Worm (Caenorhabditis elegans) whole organism, L1 larva: ENCODE measurements around the gene B0563.6.

Source experiments
- egl-13 ChIP-seq: sonication (generic microtip); optimal IDR thresholded peaks from 2 replicates; lab custom pipeline; 2016; ENCODE audit warnings: missing genotype, missing genetic modification reagents, missing genetic modification characterization, missing compliant biosample characterization
- elt-3 ChIP-seq, 6 experiments: fragments of 150-350 bp in 1 of 6; sonication (generic microtip); optimal IDR thresholded peaks; 2 replicates each; lab custom pipeline; 2017 to 2018; ENCODE audit warnings: missing biosample characterization in 6 of 6, missing genetic modification characterization in 6 of 6, inconsistent platforms in 1 of 6
- ets-5 ChIP-seq: fragments of 200-800 bp; sonication (Bioruptor generic); IDR thresholded peaks from 2 replicates; pipeline ENCODE4 v1.3.6; 2022; ENCODE audit warnings: missing genetic modification characterization, missing compliant biosample characterization
- fos-1 ChIP-seq: fragments of 150-350 bp; optimal IDR thresholded peaks from 2 replicates; lab custom pipeline; 2014; ENCODE audit warnings: missing biosample characterization, missing genetic modification characterization
- grh-1 ChIP-seq: fragments of 200-800 bp; sonication (Bioruptor generic); IDR thresholded peaks from 2 replicates; pipeline ENCODE4 v1.3.6; 2022; ENCODE audit warnings: missing genetic modification reagents, missing genetic modification characterization, missing compliant biosample characterization
- hlh-4 ChIP-seq: sonication (generic microtip); optimal IDR thresholded peaks from 2 replicates; lab custom pipeline; 2016; ENCODE audit warnings: mild to moderate bottlenecking, missing genetic modification characterization, missing compliant biosample characterization
- lin-13 ChIP-seq: fragments of 150-350 bp; optimal IDR thresholded peaks from 2 replicates; lab custom pipeline; 2014; ENCODE audit warnings: missing biosample characterization, missing genetic modification reagents, missing genetic modification characterization
- nhr-77 ChIP-seq: fragments of 150-350 bp; optimal IDR thresholded peaks from 2 replicates; lab custom pipeline; 2014; ENCODE audit warnings: missing biosample characterization, missing genetic modification characterization
- pqm-1 ChIP-seq: sonication (generic microtip); optimal IDR thresholded peaks from 3 replicates; lab custom pipeline; 2017; ENCODE audit warnings: missing biosample characterization, missing genetic modification characterization
- sox-4 ChIP-seq: sonication (generic microtip); optimal IDR thresholded peaks from 2 replicates; lab custom pipeline; 2016; ENCODE audit warnings: missing genetic modification characterization, missing compliant biosample characterization
- sptf-1 ChIP-seq: fragments of 150-350 bp; optimal IDR thresholded peaks from 2 replicates; lab custom pipeline; 2014; ENCODE audit warnings: missing biosample characterization, missing genetic modification characterization
- swsn-7 ChIP-seq: sonication (generic microtip); optimal IDR thresholded peaks from 2 replicates; lab custom pipeline; 2016; ENCODE audit warnings: missing genetic modification characterization, missing compliant biosample characterization

DNA sequence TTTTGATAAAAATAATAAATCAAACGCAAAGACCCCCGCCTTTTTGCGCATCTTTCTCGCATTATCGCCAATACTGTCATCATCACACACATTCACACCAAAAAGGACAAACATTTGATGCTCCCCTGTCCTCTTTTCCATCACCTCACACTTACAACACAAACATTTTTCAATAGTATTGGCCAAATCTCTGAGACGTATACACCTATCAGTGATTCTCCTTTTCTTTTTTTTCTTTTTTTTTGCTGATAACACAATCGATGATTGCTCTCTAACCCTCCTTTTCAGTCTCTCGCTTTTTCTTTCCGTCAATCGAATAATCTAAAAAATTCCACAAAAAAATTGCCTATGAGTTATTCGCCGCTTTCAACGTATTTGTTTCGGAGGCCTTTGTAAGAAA lies 40.6 kb upstream of the B0563.6 start:
- no peak for TF ChIP-seq hlh-4 (tag; lab: Kevin White, UChicago)
- TF ChIP-seq grh-1 (GFP tag; lab: Robert Waterston, UW), result no peak
- no peak for TF ChIP-seq ets-5
- TF ChIP-seq lin-13, result no peak
- TF ChIP-seq nhr-77 (tag; lab: Kevin White, UChicago), result no peak
- TF ChIP-seq pqm-1 (tag; lab: Kevin White, UChicago), result no peak
- TF ChIP-seq egl-13 (tag; lab: Kevin White, UChicago), result no peak
- no peak for TF ChIP-seq elt-3 (tag; optimal IDR thresholded peaks at IDR 0.05; lab: Kevin White, UChicago)
- no peak for TF ChIP-seq fos-1
- TF ChIP-seq sptf-1 (tag; lab: Kevin White, UChicago), result no peak
- no peak for TF ChIP-seq swsn-7 (tag; lab: Kevin White, UChicago)
- no peak for TF ChIP-seq sox-4 (tag; lab: Kevin White, UChicago)
